Worm (Caenorhabditis elegans): ENCODE results near the gene skr-14.

- TF ChIP-seq ceh-16 (tag; optimal IDR thresholded peaks at IDR 0.05) (no peak), skn-1 (tag; optimal IDR thresholded peaks at IDR 0.05) (no peak), ztf-4 (tag; optimal IDR thresholded peaks at IDR 0.05) (no peak), mdl-1 (tag; optimal IDR thresholded peaks at IDR 0.05) (no peak), snpc-4 (tag; optimal IDR thresholded peaks at IDR 0.05) (no peak), peb-1 (tag; optimal IDR thresholded peaks at IDR 0.05) (no peak), ama-1 (optimal IDR thresholded peaks at IDR 0.05) (no peak), ztf-11 (tag; optimal IDR thresholded peaks at IDR 0.05) (no peak), crh-2 (tag; optimal IDR thresholded peaks at IDR 0.05) (no peak), unc-62 (GFP tag; optimal IDR thresholded peaks at IDR 0.05) (no peak), egl-27 (tag; optimal IDR thresholded peaks at IDR 0.05) (no peak)
Observed at ce11 chrV:4423860-4424401, 2.6 kb upstream of the skr-14 start, which contains the start of the genes Y47D7A.9 and Y47D7A.19.

All from whole organism, L2 larva.